ENCODE assay signal across 1 fruit fly cellular context in genomic region chr3L:17485280-17485792, dm6.
TF ChIP-seq lines count a peak whose summit lies in the region.

No protein-coding gene starts in this region.

TF ChIP-seq in whole organism, embryonic, 481 proteins besides CTCF, POLR2A, EP300 and RAD21 (continued from another document and continues in another):
- TF ChIP-seq ewg (GFP tag; optimal IDR thresholded peaks at IDR 0.05; lab: Kevin White, UChicago): peak; percentile 68
- TF ChIP-seq sd (tag; optimal IDR thresholded peaks at IDR 0.05; lab: Kevin White, UChicago): peak; percentile 32
- peak; percentile 97 for TF ChIP-seq CG2202 (tag; optimal IDR thresholded peaks at IDR 0.05; lab: Kevin White, UChicago)
- no peak for TF ChIP-seq Dp (GFP tag; optimal IDR thresholded peaks at IDR 0.05; lab: Kevin White, UChicago)
- TF ChIP-seq slp2 (GFP tag; optimal IDR thresholded peaks at IDR 0.05; lab: Kevin White, UChicago): no peak
- no peak for TF ChIP-seq CG6689 (GFP tag; IDR thresholded peaks at IDR 0.05; lab: Robert Waterston, UW)
- peak; percentile 70 for TF ChIP-seq cato (GFP tag; optimal IDR thresholded peaks at IDR 0.05; lab: Kevin White, UChicago; ENCODE audit: borderline replicate concordance)
- TF ChIP-seq z (GFP tag; IDR thresholded peaks at IDR 0.05; lab: Robert Waterston, UW): peak; percentile 70
- TF ChIP-seq fru (optimal IDR thresholded peaks at IDR 0.05; lab: Kevin White, UChicago): no peak
- TF ChIP-seq BEAF-32 (GFP tag; optimal IDR thresholded peaks at IDR 0.05; lab: Kevin White, UChicago): no peak
- peak in 1 of 2 experiments; percentile 85 for TF ChIP-seq Hr78 (GFP tag; optimal IDR thresholded peaks at IDR 0.05; lab: Kevin White, UChicago)
- no peak for TF ChIP-seq bbx (GFP tag; IDR thresholded peaks at IDR 0.05; lab: Robert Waterston, UW; ENCODE audit: partially characterized antibody)
- TF ChIP-seq gcm (GFP tag; optimal IDR thresholded peaks at IDR 0.05; lab: Kevin White, UChicago): peak; percentile 91
- TF ChIP-seq Nf-YA (GFP tag; IDR thresholded peaks at IDR 0.05; lab: Robert Waterston, UW): peak; percentile 58; the same call in 1 of the 2 replicates
- peak; percentile 1 for TF ChIP-seq ERR (GFP tag; optimal IDR thresholded peaks at IDR 0.05; lab: Kevin White, UChicago)
- TF ChIP-seq Gug (GFP tag; IDR thresholded peaks at IDR 0.05; lab: Robert Waterston, UW): 0 out of 4 replicates have a peak, but pooled peaks have one; percentile 11
- peak; percentile 95 for TF ChIP-seq kni (GFP tag; optimal IDR thresholded peaks at IDR 0.05; lab: Kevin White, UChicago)
- TF ChIP-seq CG2875 (GFP tag; optimal IDR thresholded peaks at IDR 0.05; lab: Kevin White, UChicago): peak; percentile 97
- peak; percentile 70 for TF ChIP-seq Sry-β (GFP tag; optimal IDR thresholded peaks at IDR 0.05; lab: Kevin White, UChicago)
- no peak for TF ChIP-seq CG4730 (GFP tag; IDR thresholded peaks at IDR 0.05; lab: Robert Waterston, UW)
- peak; percentile 75 for TF ChIP-seq fd102C (GFP tag; optimal IDR thresholded peaks at IDR 0.05; lab: Kevin White, UChicago)
- TF ChIP-seq CG3847 (GFP tag; IDR thresholded peaks at IDR 0.05; lab: Robert Waterston, UW): no peak
- peak; percentile 72 for TF ChIP-seq Side (GFP tag; optimal IDR thresholded peaks at IDR 0.05; lab: Kevin White, UChicago)
- TF ChIP-seq hth (optimal IDR thresholded peaks at IDR 0.05; lab: Kevin White, UChicago): no peak
- TF ChIP-seq Mes4 (GFP tag; optimal IDR thresholded peaks at IDR 0.05; lab: Kevin White, UChicago): peak; percentile 71
- TF ChIP-seq chn (GFP tag; optimal IDR thresholded peaks at IDR 0.05; lab: Kevin White, UChicago): peak; percentile 10
- TF ChIP-seq CG3995 (GFP tag; optimal IDR thresholded peaks at IDR 0.05; lab: Kevin White, UChicago): no peak
- TF ChIP-seq tap (tag; optimal IDR thresholded peaks at IDR 0.05; lab: Kevin White, UChicago): peak; percentile 75
- no peak for TF ChIP-seq usp (GFP tag; optimal IDR thresholded peaks at IDR 0.05; lab: Kevin White, UChicago)
- TF ChIP-seq Aef1 (GFP tag; IDR thresholded peaks at IDR 0.05; lab: Robert Waterston, UW): no peak
- peak in 1 of 2 experiments; percentile 9 for TF ChIP-seq dpn (GFP tag; optimal IDR thresholded peaks at IDR 0.05; lab: Kevin White, UChicago)
- TF ChIP-seq pita (GFP tag; optimal IDR thresholded peaks at IDR 0.05; lab: Kevin White, UChicago): no peak
- TF ChIP-seq emc (GFP tag; optimal IDR thresholded peaks at IDR 0.05; lab: Kevin White, UChicago): no peak
- TF ChIP-seq Mrtf (GFP tag; IDR thresholded peaks at IDR 0.05; lab: Robert Waterston, UW): 0 out of 3 replicates have a peak, but pooled peaks have one; percentile 16
- no peak for TF ChIP-seq Taf1 (GFP tag; IDR thresholded peaks at IDR 0.05; lab: Robert Waterston, UW)
- no peak for TF ChIP-seq Gsc (GFP tag; IDR thresholded peaks at IDR 0.05; lab: Robert Waterston, UW)
- TF ChIP-seq org-1 (GFP tag; optimal IDR thresholded peaks at IDR 0.05; lab: Kevin White, UChicago): peak; percentile 86
- peak; percentile 99 for TF ChIP-seq HLHmδ (GFP tag; optimal IDR thresholded peaks at IDR 0.05; lab: Kevin White, UChicago)
- peak; percentile 71 for TF ChIP-seq run (tag; optimal IDR thresholded peaks at IDR 0.05; lab: Kevin White, UChicago)
- no peak for TF ChIP-seq CG13287 (GFP tag; IDR thresholded peaks at IDR 0.05; lab: Robert Waterston, UW; ENCODE audit: partially characterized antibody)
- TF ChIP-seq slbo (GFP tag; IDR thresholded peaks at IDR 0.05; lab: Robert Waterston, UW): no peak
- TF ChIP-seq oc (tag; optimal IDR thresholded peaks at IDR 0.05; lab: Kevin White, UChicago): peak; percentile 81
- peak; percentile 66 for TF ChIP-seq scrt (GFP tag; optimal IDR thresholded peaks at IDR 0.05; lab: Kevin White, UChicago)
- TF ChIP-seq CG9932 (GFP tag; IDR thresholded peaks at IDR 0.05; lab: Robert Waterston, UW): no peak
- peak; percentile 86 for TF ChIP-seq Sox100B (GFP tag; optimal IDR thresholded peaks at IDR 0.05; lab: Kevin White, UChicago)
- peak; percentile 25 for TF ChIP-seq Fer2 (tag; optimal IDR thresholded peaks at IDR 0.05; lab: Kevin White, UChicago)
- TF ChIP-seq wek (GFP tag; optimal IDR thresholded peaks at IDR 0.05; lab: Kevin White, UChicago): peak; percentile 96
- no peak for TF ChIP-seq ab (GFP tag; optimal IDR thresholded peaks at IDR 0.05; lab: Kevin White, UChicago)
- peak; percentile 76 for TF ChIP-seq CG8388 (GFP tag; optimal IDR thresholded peaks at IDR 0.05; lab: Kevin White, UChicago)
- TF ChIP-seq CG17186 (GFP tag; optimal IDR thresholded peaks at IDR 0.05; lab: Kevin White, UChicago): peak; percentile 88
- TF ChIP-seq CG4707 (GFP tag; optimal IDR thresholded peaks at IDR 0.05; lab: Kevin White, UChicago): peak; percentile 94
- TF ChIP-seq CG32532 (GFP tag; IDR thresholded peaks at IDR 0.05; lab: Robert Waterston, UW): no peak
- no peak for TF ChIP-seq CG2889 (GFP tag; IDR thresholded peaks at IDR 0.05; lab: Robert Waterston, UW)
- TF ChIP-seq CG15601 (tag; optimal IDR thresholded peaks at IDR 0.05; lab: Kevin White, UChicago): peak; percentile 95
- TF ChIP-seq CG13624 (GFP tag; optimal IDR thresholded peaks at IDR 0.05; lab: Kevin White, UChicago): no peak
- TF ChIP-seq Lpt (GFP tag; optimal IDR thresholded peaks at IDR 0.05; lab: Kevin White, UChicago): no peak
- TF ChIP-seq Optix (GFP tag; IDR thresholded peaks at IDR 0.05; lab: Robert Waterston, UW): peak; percentile 42; the same call in 2 of the 3 replicates
- TF ChIP-seq ase (GFP tag; IDR thresholded peaks at IDR 0.05; lab: Robert Waterston, UW): no peak
- TF ChIP-seq nau (GFP tag; optimal IDR thresholded peaks at IDR 0.05; lab: Kevin White, UChicago): peak; percentile 90
- no peak for TF ChIP-seq lilli (GFP tag; optimal IDR thresholded peaks at IDR 0.05; lab: Kevin White, UChicago)
- peak; percentile 78 for TF ChIP-seq PHDP (tag; optimal IDR thresholded peaks at IDR 0.05; lab: Kevin White, UChicago)
- TF ChIP-seq E2f1 (GFP tag; IDR thresholded peaks at IDR 0.05; lab: Robert Waterston, UW): peak; percentile 44; the same call in 1 of the 2 replicates
- peak; percentile 83 for TF ChIP-seq CG12299 (tag; optimal IDR thresholded peaks at IDR 0.05; lab: Kevin White, UChicago)
- TF ChIP-seq gsb-n (tag; optimal IDR thresholded peaks at IDR 0.05; lab: Kevin White, UChicago): peak; percentile 95
- TF ChIP-seq ash1 (GFP tag; optimal IDR thresholded peaks at IDR 0.05; lab: Kevin White, UChicago): peak; percentile 4
- peak; percentile 94 for TF ChIP-seq CG15696 (tag; optimal IDR thresholded peaks at IDR 0.05; lab: Kevin White, UChicago)
- 0 out of 2 replicates have a peak, but pooled peaks have one; percentile 32 for TF ChIP-seq CG32767 (GFP tag; IDR thresholded peaks at IDR 0.05; lab: Robert Waterston, UW)
- peak; percentile 65 for TF ChIP-seq CG18619 (GFP tag; optimal IDR thresholded peaks at IDR 0.05; lab: Kevin White, UChicago)
- TF ChIP-seq danr (GFP tag; IDR thresholded peaks at IDR 0.05; lab: Robert Waterston, UW): no peak
- TF ChIP-seq Stat92E (GFP tag; optimal IDR thresholded peaks at IDR 0.05; lab: Kevin White, UChicago): peak in 1 of 3 experiments; percentile 31
- TF ChIP-seq trem (tag; optimal IDR thresholded peaks at IDR 0.05; lab: Kevin White, UChicago): peak; percentile 66
- TF ChIP-seq D (optimal IDR thresholded peaks at IDR 0.05; lab: Kevin White, UChicago): no peak
- peak; percentile 88 for TF ChIP-seq D (GFP tag; optimal IDR thresholded peaks at IDR 0.05; lab: Kevin White, UChicago)
- no peak for TF ChIP-seq CG42726 (GFP tag; IDR thresholded peaks at IDR 0.05; lab: Robert Waterston, UW; ENCODE audit: partially characterized antibody)
- peak; percentile 86 for TF ChIP-seq Xrp1 (GFP tag; IDR thresholded peaks at IDR 0.05; lab: Robert Waterston, UW)
- TF ChIP-seq slou (GFP tag; optimal IDR thresholded peaks at IDR 0.05; lab: Kevin White, UChicago): no peak
- 0 out of 3 replicates have a peak, but pooled peaks have one; percentile 42 for TF ChIP-seq ken (GFP tag; IDR thresholded peaks at IDR 0.05; lab: Robert Waterston, UW)
- no peak for TF ChIP-seq CG8478 (optimal IDR thresholded peaks at IDR 0.05; lab: Kevin White, UChicago)
- peak; percentile 29 for TF ChIP-seq CG30020 (tag; optimal IDR thresholded peaks at IDR 0.05; lab: Kevin White, UChicago)
- peak in 1 of 2 experiments; percentile 32 for TF ChIP-seq insv (GFP tag; optimal IDR thresholded peaks at IDR 0.05; lab: Kevin White, UChicago)
- no peak for TF ChIP-seq Hmx (GFP tag; optimal IDR thresholded peaks at IDR 0.05; lab: Kevin White, UChicago)
- no peak for TF ChIP-seq nerfin-2 (GFP tag; IDR thresholded peaks at IDR 0.05; lab: Robert Waterston, UW; ENCODE audit: partially characterized antibody)
- peak; percentile 23 for TF ChIP-seq HmgZ (tag; optimal IDR thresholded peaks at IDR 0.05; lab: Kevin White, UChicago)
- peak; percentile 90 for TF ChIP-seq nerfin-1 (tag; optimal IDR thresholded peaks at IDR 0.05; lab: Kevin White, UChicago)
- TF ChIP-seq CG1233 (GFP tag; optimal IDR thresholded peaks at IDR 0.05; lab: Kevin White, UChicago): peak; percentile 86
- no peak for TF ChIP-seq Abd-B (GFP tag; optimal IDR thresholded peaks at IDR 0.05; lab: Kevin White, UChicago)
- no peak for TF ChIP-seq NfI (GFP tag; optimal IDR thresholded peaks at IDR 0.05; lab: Kevin White, UChicago)
- TF ChIP-seq CG4360 (GFP tag; IDR thresholded peaks at IDR 0.05; lab: Robert Waterston, UW): peak; percentile 71
- TF ChIP-seq chm (GFP tag; IDR thresholded peaks at IDR 0.05; lab: Robert Waterston, UW): peak; percentile 88; the same call in 1 of the 2 replicates
- peak; percentile 45 for TF ChIP-seq CG12769 (tag; optimal IDR thresholded peaks at IDR 0.05; lab: Kevin White, UChicago)
- TF ChIP-seq row (GFP tag; IDR thresholded peaks at IDR 0.05; lab: Robert Waterston, UW): peak; percentile 54; the same call in 2 of the 3 replicates
- peak in 1 of 2 experiments; percentile 91 for TF ChIP-seq Eip74EF (GFP tag; optimal IDR thresholded peaks at IDR 0.05; lab: Kevin White, UChicago)
- no peak for TF ChIP-seq bowl (GFP tag; IDR thresholded peaks at IDR 0.05; lab: Robert Waterston, UW)
- peak in 1 of 2 experiments; percentile 57 for TF ChIP-seq crp (GFP tag; optimal IDR thresholded peaks at IDR 0.05; lab: Kevin White, UChicago)
- TF ChIP-seq gsb (GFP tag; IDR thresholded peaks at IDR 0.05; lab: Robert Waterston, UW): no peak
- no peak for TF ChIP-seq CG10565 (GFP tag; optimal IDR thresholded peaks at IDR 0.05; lab: Kevin White, UChicago)
- TF ChIP-seq crc (GFP tag; optimal IDR thresholded peaks at IDR 0.05; lab: Kevin White, UChicago): peak; percentile 23
- no peak for TF ChIP-seq CG7786 (GFP tag; optimal IDR thresholded peaks at IDR 0.05; lab: Kevin White, UChicago)
- TF ChIP-seq CG1024 (GFP tag; IDR thresholded peaks at IDR 0.05; lab: Robert Waterston, UW): peak; percentile 70; the same call in 1 of the 2 replicates
- peak; percentile 22; the same call in 1 of the 2 replicates for TF ChIP-seq CG10366 (GFP tag; IDR thresholded peaks at IDR 0.05; lab: Robert Waterston, UW)
- TF ChIP-seq CG14441 (GFP tag; IDR thresholded peaks at IDR 0.05; lab: Robert Waterston, UW): no peak
- TF ChIP-seq CG30431 (GFP tag; optimal IDR thresholded peaks at IDR 0.05; lab: Kevin White, UChicago): peak; percentile 32
- peak; percentile 96 for TF ChIP-seq Asciz (GFP tag; optimal IDR thresholded peaks at IDR 0.05; lab: Kevin White, UChicago)
- TF ChIP-seq tio (GFP tag; optimal IDR thresholded peaks at IDR 0.05; lab: Kevin White, UChicago): peak; percentile 42
- TF ChIP-seq CG7839 (tag; optimal IDR thresholded peaks at IDR 0.05; lab: Kevin White, UChicago): peak; percentile 37
- TF ChIP-seq Antp (GFP tag; optimal IDR thresholded peaks at IDR 0.05; lab: Kevin White, UChicago): peak; percentile 48
- TF ChIP-seq ro (GFP tag; IDR thresholded peaks at IDR 0.05; lab: Robert Waterston, UW): no peak
- TF ChIP-seq gfzf (GFP tag; optimal IDR thresholded peaks at IDR 0.05; lab: Kevin White, UChicago): no peak
- TF ChIP-seq cwo (GFP tag; optimal IDR thresholded peaks at IDR 0.05; lab: Kevin White, UChicago): no peak
- TF ChIP-seq croc (GFP tag; conservative IDR thresholded peaks at IDR 0.05; lab: Robert Waterston, UW): peak; percentile 46
- TF ChIP-seq CG13123 (GFP tag; optimal IDR thresholded peaks at IDR 0.05; lab: Kevin White, UChicago): peak; percentile 71
- no peak for TF ChIP-seq toy (GFP tag; IDR thresholded peaks at IDR 0.05; lab: Robert Waterston, UW)
- peak; percentile 73 for TF ChIP-seq CG8089 (GFP tag; optimal IDR thresholded peaks at IDR 0.05; lab: Kevin White, UChicago)
- peak in 1 of 2 experiments; percentile 70 for TF ChIP-seq eve (GFP tag; optimal IDR thresholded peaks at IDR 0.05; lab: Kevin White, UChicago)
- no peak for TF ChIP-seq CG14860 (GFP tag; IDR thresholded peaks at IDR 0.05; lab: Robert Waterston, UW; ENCODE audit: partially characterized antibody)
- no peak for TF ChIP-seq mirr (GFP tag; optimal IDR thresholded peaks at IDR 0.05; lab: Kevin White, UChicago)
- peak; percentile 71 for TF ChIP-seq HHEX (GFP tag; optimal IDR thresholded peaks at IDR 0.05; lab: Kevin White, UChicago)
- peak; percentile 45 for TF ChIP-seq CG8944 (GFP tag; optimal IDR thresholded peaks at IDR 0.05; lab: Kevin White, UChicago)
- no peak for TF ChIP-seq Dip2 (GFP tag; IDR thresholded peaks at IDR 0.05; lab: Robert Waterston, UW)
- TF ChIP-seq caup (GFP tag; optimal IDR thresholded peaks at IDR 0.05; lab: Kevin White, UChicago; ENCODE audit: severe bottlenecking): peak; percentile 51
- peak; percentile 2 for TF ChIP-seq exex (tag; optimal IDR thresholded peaks at IDR 0.05; lab: Kevin White, UChicago)
- peak; percentile 67 for TF ChIP-seq CG3838 (GFP tag; optimal IDR thresholded peaks at IDR 0.05; lab: Kevin White, UChicago)
- no peak for TF ChIP-seq CG10147 (GFP tag; optimal IDR thresholded peaks at IDR 0.05; lab: Kevin White, UChicago)
- no peak for TF ChIP-seq Opbp (GFP tag; IDR thresholded peaks at IDR 0.05; lab: Robert Waterston, UW; ENCODE audit: partially characterized antibody)
- peak; percentile 63 for TF ChIP-seq CG8290 (GFP tag; optimal IDR thresholded peaks at IDR 0.05; lab: Kevin White, UChicago)
- TF ChIP-seq CG8290 (tag; optimal IDR thresholded peaks at IDR 0.05; lab: Kevin White, UChicago): peak; percentile 77 to 96
- TF ChIP-seq CG9817 (tag; optimal IDR thresholded peaks at IDR 0.05; lab: Kevin White, UChicago): peak; percentile 41
- peak; percentile 42 for TF ChIP-seq CG9876 (GFP tag; optimal IDR thresholded peaks at IDR 0.05; lab: Kevin White, UChicago)
- peak; percentile 56 for TF ChIP-seq Jarid2 (GFP tag; optimal IDR thresholded peaks at IDR 0.05; lab: Kevin White, UChicago)
- TF ChIP-seq onecut (GFP tag; IDR thresholded peaks at IDR 0.05; lab: Robert Waterston, UW): peak; percentile 84
- TF ChIP-seq CG10654 (GFP tag; optimal IDR thresholded peaks at IDR 0.05; lab: Kevin White, UChicago): peak; percentile 63
